Fruit fly (Drosophila melanogaster): Measurements from ENCODE around the gene CG12517.

DNA sequence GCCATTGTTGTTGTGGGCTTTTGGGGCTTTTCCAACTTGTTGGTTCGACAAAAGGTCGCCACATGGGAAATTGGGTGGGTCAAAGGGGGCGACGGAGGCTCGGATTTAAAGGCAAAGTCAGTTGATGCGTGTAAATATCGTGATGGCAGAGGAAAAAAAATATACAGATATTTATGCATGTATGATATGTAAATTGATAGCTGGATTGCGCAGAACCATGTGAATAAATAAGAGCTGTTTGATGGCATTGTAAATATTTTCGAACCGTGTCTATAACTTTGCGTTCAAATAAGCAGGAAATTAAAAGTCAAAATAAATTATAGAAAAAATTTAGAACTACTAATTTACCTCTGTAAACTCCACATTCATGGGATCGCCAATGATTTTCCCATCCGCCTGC is 47.3 kb upstream of the CG12517 start:
- TF ChIP-seq chinmo (GFP tag; IDR thresholded peaks at IDR 0.05; ENCODE audit: partially characterized antibody) (no peak), usp (GFP tag; optimal IDR thresholded peaks at IDR 0.05) (no peak), CG12769 (tag; optimal IDR thresholded peaks at IDR 0.05) (no peak), CG9817 (tag; optimal IDR thresholded peaks at IDR 0.05) (no peak), salm (tag; optimal IDR thresholded peaks at IDR 0.05) (no peak), Side (GFP tag; optimal IDR thresholded peaks at IDR 0.05) (no peak), klu (GFP tag; IDR thresholded peaks at IDR 0.05) (no peak)

All from whole organism, embryonic.